Worm (Caenorhabditis elegans) whole organism, L3 larva: ENCODE measurements around the gene lec-9.

Experiments
- ZK546.5 ChIP-seq: sonication (generic microtip); optimal IDR thresholded peaks from 2 replicates; lab custom pipeline; 2017; ENCODE audit warnings: missing biosample characterization, missing genetic modification characterization
- aly-2 ChIP-seq: fragments of 150-350 bp; optimal IDR thresholded peaks from 2 replicates; lab custom pipeline; 2014; ENCODE audit warnings: missing biosample characterization, missing genetic modification characterization
- ama-1 ChIP-seq: fragments of 150-350 bp; optimal IDR thresholded peaks from 2 replicates; lab custom pipeline; 2018
- ceh-16 ChIP-seq: sonication (generic microtip); optimal IDR thresholded peaks from 2 replicates; lab custom pipeline; 2017; ENCODE audit warnings: missing biosample characterization, missing genetic modification characterization
- ceh-28 ChIP-seq: fragments of 150-350 bp; optimal IDR thresholded peaks from 2 replicates; lab custom pipeline; 2014; ENCODE audit warnings: missing biosample characterization, missing genetic modification reagents, missing genetic modification characterization
- ceh-82 ChIP-seq: fragments of 150-350 bp; optimal IDR thresholded peaks from 2 replicates; lab custom pipeline; 2014; ENCODE audit warnings: missing biosample characterization, missing genetic modification characterization
- ceh-9 ChIP-seq: sonication (generic microtip); optimal IDR thresholded peaks from 2 replicates; lab custom pipeline; 2018; ENCODE audit warnings: missing biosample characterization, missing genetic modification characterization
- daf-12 ChIP-seq: fragments of 150-350 bp; optimal IDR thresholded peaks from 2 replicates; lab custom pipeline; 2014; ENCODE audit warnings: missing biosample characterization, missing genetic modification reagents, missing genetic modification characterization
- egl-5 ChIP-seq: fragments of 150-350 bp; optimal IDR thresholded peaks from 2 replicates; lab custom pipeline; 2017; ENCODE audit warnings: missing biosample characterization, missing genetic modification reagents, missing genetic modification characterization, inconsistent platforms
- elt-1 ChIP-seq: fragments of 150-350 bp; optimal IDR thresholded peaks from 2 replicates; lab custom pipeline; 2014; ENCODE audit warnings: missing biosample characterization, missing genetic modification characterization
- elt-2 ChIP-seq: sonication (generic microtip); optimal IDR thresholded peaks from 2 replicates; lab custom pipeline; 2016; ENCODE audit warnings: missing genetic modification reagents, mild to moderate bottlenecking, missing genetic modification characterization, missing compliant biosample characterization
- elt-3 ChIP-seq, 3 experiments: fragments of 150-350 bp in 1 of 3; sonication (generic microtip) in 2 of 3; optimal IDR thresholded peaks; 2 replicates in 2 of 3; 4 replicates in 1 of 3; lab custom pipeline; 2014 to 2017; ENCODE audit warnings: missing biosample characterization in 3 of 3, missing genetic modification characterization in 3 of 3
- eor-1 ChIP-seq, 2 experiments: fragments of 150-350 bp; optimal IDR thresholded peaks; 2 replicates each; lab custom pipeline; 2014 to 2018; ENCODE audit warnings: missing biosample characterization in 2 of 2, missing genetic modification characterization in 2 of 2
- fkh-10 ChIP-seq: sonication (generic microtip); optimal IDR thresholded peaks from 2 replicates; lab custom pipeline; 2017; ENCODE audit warnings: missing biosample characterization, missing genetic modification reagents, missing genetic modification characterization
- hmg-11 ChIP-seq: sonication (generic microtip); optimal IDR thresholded peaks from 2 replicates; lab custom pipeline; 2016; ENCODE audit warnings: missing genetic modification characterization, missing compliant biosample characterization
- jun-1 ChIP-seq: fragments of 150-350 bp; optimal IDR thresholded peaks from 2 replicates; lab custom pipeline; 2014; ENCODE audit warnings: missing biosample characterization, missing genetic modification reagents, missing genetic modification characterization
- lin-15B ChIP-seq: fragments of 150-350 bp; optimal IDR thresholded peaks from 2 replicates; lab custom pipeline; 2014; ENCODE audit warnings: missing biosample characterization, missing genetic modification characterization
- lin-39 ChIP-seq: fragments of 150-350 bp; optimal IDR thresholded peaks from 2 replicates; lab custom pipeline; 2018; ENCODE audit warnings: missing biosample characterization, missing genetic modification reagents, missing genetic modification characterization
- lsy-12 ChIP-seq: sonication (generic microtip); optimal IDR thresholded peaks from 2 replicates; lab custom pipeline; 2016; ENCODE audit warnings: mild to moderate bottlenecking, missing genetic modification characterization, missing compliant biosample characterization
- mdl-1 ChIP-seq: fragments of 150-350 bp; optimal IDR thresholded peaks from 2 replicates; lab custom pipeline; 2014; ENCODE audit warnings: missing biosample characterization, missing genetic modification characterization
- mml-1 ChIP-seq: fragments of 150-350 bp; sonication (generic microtip); optimal IDR thresholded peaks from 3 replicates; lab custom pipeline; 2014; ENCODE audit warnings: missing biosample characterization, missing genetic modification characterization
- nfya-1 ChIP-seq: sonication (generic microtip); optimal IDR thresholded peaks from 2 replicates; lab custom pipeline; 2017; ENCODE audit warnings: missing genetic modification characterization, mild to moderate bottlenecking, missing compliant biosample characterization, antibody characterized with exemption, moderate library complexity; ENCODE audit not compliant: insufficient read depth
- nhr-11 ChIP-seq: fragments of 150-350 bp; optimal IDR thresholded peaks from 2 replicates; lab custom pipeline; 2014; ENCODE audit warnings: missing biosample characterization, missing genetic modification characterization
- nhr-12 ChIP-seq: fragments of 150-350 bp; optimal IDR thresholded peaks from 2 replicates; lab custom pipeline; 2014; ENCODE audit warnings: missing biosample characterization, missing genetic modification characterization
- nhr-23 ChIP-seq: fragments of 150-350 bp; optimal IDR thresholded peaks from 2 replicates; lab custom pipeline; 2014; ENCODE audit warnings: missing biosample characterization, missing genetic modification reagents, missing genetic modification characterization
- nhr-237 ChIP-seq: fragments of 150-350 bp; optimal IDR thresholded peaks from 2 replicates; lab custom pipeline; 2014; ENCODE audit warnings: missing biosample characterization, missing genetic modification characterization
- nhr-25 ChIP-seq: sonication (generic microtip); optimal IDR thresholded peaks from 2 replicates; lab custom pipeline; 2017; ENCODE audit warnings: missing biosample characterization, missing genetic modification characterization
- nhr-28 ChIP-seq: fragments of 150-350 bp; optimal IDR thresholded peaks from 2 replicates; lab custom pipeline; 2014; ENCODE audit warnings: missing biosample characterization, missing genetic modification characterization
- nhr-43 ChIP-seq: sonication (generic microtip); optimal IDR thresholded peaks from 2 replicates; lab custom pipeline; 2016; ENCODE audit warnings: mild to moderate bottlenecking, missing genetic modification characterization, missing compliant biosample characterization; ENCODE audit not compliant: poor library complexity, severe bottlenecking
- nhr-67 ChIP-seq: fragments of 150-350 bp; optimal IDR thresholded peaks from 2 replicates; lab custom pipeline; 2014; ENCODE audit warnings: missing biosample characterization, missing genetic modification characterization
- pha-4 ChIP-seq: fragments of 150-350 bp; optimal IDR thresholded peaks from 2 replicates; lab custom pipeline; 2014; ENCODE audit warnings: missing biosample characterization, missing genetic modification reagents, missing genetic modification characterization
- pqm-1 ChIP-seq: fragments of 150-350 bp; optimal IDR thresholded peaks from 2 replicates; lab custom pipeline; 2017; ENCODE audit warnings: missing biosample characterization, missing genetic modification characterization, inconsistent platforms
- sea-2 ChIP-seq: fragments of 150-350 bp; sonication (generic microtip); optimal IDR thresholded peaks from 4 replicates; lab custom pipeline; 2014; ENCODE audit warnings: missing biosample characterization, missing genetic modification reagents, missing genetic modification characterization
- skn-1 ChIP-seq: fragments of 150-350 bp; optimal IDR thresholded peaks from 2 replicates; lab custom pipeline; 2014; ENCODE audit warnings: missing biosample characterization, missing genetic modification characterization
- tbx-2 ChIP-seq: sonication (generic microtip); optimal IDR thresholded peaks from 2 replicates; lab custom pipeline; 2016; ENCODE audit warnings: mild to moderate bottlenecking, missing genetic modification characterization, missing compliant biosample characterization
- unc-62 ChIP-seq: fragments of 150-350 bp; sonication (generic microtip); optimal IDR thresholded peaks from 4 replicates; lab custom pipeline; 2014; ENCODE audit warnings: missing biosample characterization, missing genetic modification reagents, missing genetic modification characterization
- ztf-11 ChIP-seq: fragments of 150-350 bp; optimal IDR thresholded peaks from 2 replicates; lab custom pipeline; 2014; ENCODE audit warnings: missing biosample characterization, missing genetic modification characterization
- ztf-4 ChIP-seq: fragments of 150-350 bp; optimal IDR thresholded peaks from 2 replicates; lab custom pipeline; 2014; ENCODE audit warnings: missing biosample characterization, missing genetic modification characterization

Gene lec-9

ce11 chrX:17626599-17626998 is 26.3 kb downstream of the lec-9 start:
- peak; percentile 18 for TF ChIP-seq elt-2 (tag; lab: Kevin White, UChicago)
- TF ChIP-seq eor-1 (tag; optimal IDR thresholded peaks at IDR 0.05; lab: Kevin White, UChicago), result no peak
- TF ChIP-seq nhr-12, result no peak
- TF ChIP-seq nfya-1 (tag; lab: Kevin White, UChicago), result peak; percentile 63
- TF ChIP-seq, all 47 proteins: peak for 2

- TF ChIP-seq lin-39 (peak; percentile 69), nfya-1 (tag; lab: Kevin White, UChicago) (peak; percentile 53), nhr-11 (no peak), nhr-43 (tag; lab: Kevin White, UChicago) (peak; percentile 27), elt-1 (tag; lab: Kevin White, UChicago) (no peak), ama-1 (lab: Kevin White, UChicago) (peak; percentile 78)
- TF ChIP-seq, all 47 proteins: peak for 4
Observed at ce11 chrX:17627382-17627781, 27.1 kb downstream of the lec-9 start.

ce11 chrX:17627923-17628322 is 27.6 kb downstream of the lec-9 start:
- TF ChIP-seq skn-1 (tag; lab: Kevin White, UChicago) (no peak), pha-4 (tag; lab: Kevin White, UChicago) (no peak), ceh-9 (tag; lab: Kevin White, UChicago) (no peak), nhr-11 (no peak)
- TF ChIP-seq, all 47 proteins: peak for 0

- TF ChIP-seq lin-39, result peak; percentile 62
- no peak for TF ChIP-seq nhr-237
- TF ChIP-seq fkh-10 (GFP tag; lab: Kevin White, UChicago), result peak; percentile 12
- TF ChIP-seq jun-1 (tag; lab: Kevin White, UChicago), result no peak
- no peak for TF ChIP-seq nhr-28
- TF ChIP-seq ztf-11 (tag; lab: Kevin White, UChicago), result no peak
- peak; percentile 52 for TF ChIP-seq hmg-11 (tag; lab: Kevin White, UChicago)
- no peak for TF ChIP-seq mdl-1 (tag; lab: Kevin White, UChicago)
- TF ChIP-seq ama-1 (lab: Kevin White, UChicago), result peak; percentile 36
- TF ChIP-seq nfya-1 (tag; lab: Kevin White, UChicago), result peak; percentile 52
- TF ChIP-seq sea-2 (GFP tag; lab: Kevin White, UChicago), result no peak
- TF ChIP-seq daf-12, result no peak
- TF ChIP-seq nhr-23 (tag; lab: Kevin White, UChicago), result no peak
Observed at ce11 chrX:17628345-17628744, 28.1 kb downstream of the lec-9 start.

- peak; percentile 41 for TF ChIP-seq tbx-2 (tag; lab: Kevin White, UChicago)
- TF ChIP-seq ama-1 (lab: Kevin White, UChicago), result peak; percentile 62
- peak; percentile 88 for TF ChIP-seq nhr-43 (tag; lab: Kevin White, UChicago)
- no peak for TF ChIP-seq sea-2 (GFP tag; lab: Kevin White, UChicago)
- TF ChIP-seq mdl-1 (tag; lab: Kevin White, UChicago), result peak; percentile 62
- no peak for TF ChIP-seq hmg-11 (tag; lab: Kevin White, UChicago)
- TF ChIP-seq elt-2 (tag; lab: Kevin White, UChicago), result peak; percentile 91
- TF ChIP-seq unc-62 (GFP tag; lab: Kevin White, UChicago), result no peak
- peak; percentile 77 for TF ChIP-seq nfya-1 (tag; lab: Kevin White, UChicago)
- no peak for TF ChIP-seq nhr-11
- TF ChIP-seq nhr-25 (tag; lab: Kevin White, UChicago), result peak; percentile 65
- no peak for TF ChIP-seq ztf-4
- peak in 1 of 3 experiments; percentile 34 for TF ChIP-seq elt-3 (tag; optimal IDR thresholded peaks at IDR 0.05; lab: Kevin White, UChicago)
- peak; percentile 65 for TF ChIP-seq pha-4 (tag; lab: Kevin White, UChicago)
- no peak for TF ChIP-seq ceh-16
- TF ChIP-seq nhr-23 (tag; lab: Kevin White, UChicago), result peak; percentile 64
- TF ChIP-seq lsy-12 (tag; lab: Kevin White, UChicago), result peak; percentile 61
- TF ChIP-seq elt-1 (tag; lab: Kevin White, UChicago), result no peak
- peak; percentile 20 for TF ChIP-seq lin-39
- peak; percentile 66 for TF ChIP-seq pqm-1 (tag; lab: Kevin White, UChicago)
Observed at ce11 chrX:17630888-17631287, 30.6 kb downstream of the lec-9 start.

ce11 chrX:17631703-17632102 is 31.4 kb downstream of the lec-9 start:
- TF ChIP-seq elt-1 (tag; lab: Kevin White, UChicago) (no peak), lin-39 (peak; percentile 50), egl-5 (peak; percentile 49), ztf-4 (no peak), mml-1 (tag; lab: Kevin White, UChicago) (peak; percentile 11), mdl-1 (tag; lab: Kevin White, UChicago) (no peak), hmg-11 (tag; lab: Kevin White, UChicago) (peak; percentile 15), ceh-28 (no peak), lin-15B (tag; lab: Kevin White, UChicago) (no peak), unc-62 (GFP tag; lab: Kevin White, UChicago) (no peak), ceh-82 (tag; lab: Kevin White, UChicago) (no peak), elt-2 (tag; lab: Kevin White, UChicago) (no peak), pha-4 (tag; lab: Kevin White, UChicago) (peak; percentile 30), nhr-43 (tag; lab: Kevin White, UChicago) (peak; percentile 47), nhr-67 (tag; lab: Kevin White, UChicago) (no peak), ZK546.5 (tag; lab: Kevin White, UChicago) (no peak), aly-2 (tag; lab: Kevin White, UChicago) (no peak)
